Worm (Caenorhabditis elegans): Measurements from ENCODE around the gene fbxc-50.

ce11 chrII:3208679-3209078 lies 39.2 kb downstream of the fbxc-50 start, which contains the start of gene sdz-35:
- TF ChIP-seq W03F9.2 (tag; optimal IDR thresholded peaks at IDR 0.05) (no peak), him-1 (tag; optimal IDR thresholded peaks at IDR 0.05) (no peak)

Measured in whole organism, L4/young adult.